Worm (Caenorhabditis elegans) whole organism, mixed stage, embryonic: Measurements from ENCODE around the gene ugtp-1.

Experiments
- ceh-43 ChIP-seq: fragments of 200-800 bp; sonication (Bioruptor generic); optimal IDR thresholded peaks from 2 replicates; lab custom pipeline; 2018; ENCODE audit warnings: mild to moderate bottlenecking, missing genetic modification characterization, moderate library complexity, missing compliant biosample characterization
- elt-1 ChIP-seq: sonication (generic microtip); optimal IDR thresholded peaks from 2 replicates; lab custom pipeline; 2017; ENCODE audit warnings: missing genetic modification characterization, mild to moderate bottlenecking, missing compliant biosample characterization, antibody characterized with exemption, moderate library complexity, borderline replicate concordance; ENCODE audit not compliant: insufficient read depth
- lin-13 ChIP-seq: fragments of 150-350 bp; optimal IDR thresholded peaks from 2 replicates; lab custom pipeline; 2014; ENCODE audit warnings: missing biosample characterization, missing genetic modification characterization
- nhr-237 ChIP-seq: fragments of 150-350 bp; optimal IDR thresholded peaks from 2 replicates; lab custom pipeline; 2014; ENCODE audit warnings: missing biosample characterization, missing genetic modification characterization
- nhr-28 ChIP-seq: fragments of 150-350 bp; optimal IDR thresholded peaks from 2 replicates; lab custom pipeline; 2014; ENCODE audit warnings: missing biosample characterization, missing genetic modification characterization
- sptf-1 ChIP-seq: sonication (generic microtip); optimal IDR thresholded peaks from 2 replicates; lab custom pipeline; 2017; ENCODE audit warnings: mild to moderate bottlenecking, missing genetic modification characterization, moderate library complexity, missing compliant biosample characterization
- unc-62 ChIP-seq: fragments of 150-350 bp; optimal IDR thresholded peaks from 2 replicates; lab custom pipeline; 2014; ENCODE audit warnings: missing biosample characterization, missing genetic modification reagents, missing genetic modification characterization

DNA sequence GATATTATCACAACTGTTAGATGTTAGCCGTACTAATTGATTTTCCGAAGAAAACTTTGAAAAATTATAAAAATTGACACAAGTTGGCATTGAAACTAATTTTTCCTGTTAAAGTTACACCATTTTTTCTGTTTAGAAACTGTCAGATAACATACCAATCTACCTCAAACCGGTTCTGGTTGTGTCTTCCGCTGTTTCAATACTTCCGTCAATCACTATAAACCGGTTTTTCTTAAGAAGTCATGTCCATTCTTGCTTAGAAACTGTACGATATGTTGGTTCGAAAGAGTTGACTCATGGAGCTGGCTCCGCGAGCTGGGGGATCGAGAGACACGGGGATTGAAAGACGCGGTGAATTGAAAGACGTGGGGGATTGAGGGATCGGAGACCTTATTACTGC, 19.7 kb upstream of the ugtp-1 start:
- TF ChIP-seq ceh-43 (GFP tag; lab: Kevin White, UChicago) (no peak), unc-62 (GFP tag; lab: Kevin White, UChicago) (no peak), elt-1 (tag; lab: Kevin White, UChicago) (no peak), lin-13 (no peak), nhr-28 (tag; lab: Kevin White, UChicago) (no peak), nhr-237 (tag; lab: Kevin White, UChicago) (no peak), sptf-1 (tag; lab: Kevin White, UChicago) (no peak)
